Worm (Caenorhabditis elegans) whole organism, early embryonic: ENCODE data around the gene Y37D8A.19.

Experiments used
- B0310.2 ChIP-seq: sonication (generic microtip); optimal IDR thresholded peaks from 2 replicates; lab custom pipeline; 2016; ENCODE audit warnings: mild to moderate bottlenecking, missing genetic modification characterization, missing compliant biosample characterization
- hnd-1 ChIP-seq: sonication (generic microtip); optimal IDR thresholded peaks from 2 replicates; lab custom pipeline; 2016; ENCODE audit warnings: missing genetic modification characterization, missing compliant biosample characterization
- tbx-11 ChIP-seq: fragments of 200-800 bp; sonication (Bioruptor generic); IDR thresholded peaks from 2 replicates; pipeline ENCODE4 v1.3.6; 2022; ENCODE audit warnings: missing genetic modification characterization, missing compliant biosample characterization
- tra-4 ChIP-seq: sonication (generic microtip); optimal IDR thresholded peaks from 2 replicates; lab custom pipeline; 2017; ENCODE audit warnings: missing genetic modification characterization, missing compliant biosample characterization

Gene Y37D8A.19

ce11 chrIII:12980770-12981169 is 51.1 kb downstream of the Y37D8A.19 start, which contains the start of gene ZK1010.4:
TSS of gene ZK1010.4 (plus strand) at chrIII:12981070.
- TF ChIP-seq B0310.2 (tag; lab: Kevin White, UChicago) (no peak), tbx-11 (GFP tag; lab: Robert Waterston, UW) (no peak), tra-4 (tag; lab: Kevin White, UChicago) (no peak), hnd-1 (tag; lab: Kevin White, UChicago) (no peak)
